Fruit fly (Drosophila melanogaster): ENCODE measurements around the gene Ccp84Aa.

Gene Ccp84Aa

DNA sequence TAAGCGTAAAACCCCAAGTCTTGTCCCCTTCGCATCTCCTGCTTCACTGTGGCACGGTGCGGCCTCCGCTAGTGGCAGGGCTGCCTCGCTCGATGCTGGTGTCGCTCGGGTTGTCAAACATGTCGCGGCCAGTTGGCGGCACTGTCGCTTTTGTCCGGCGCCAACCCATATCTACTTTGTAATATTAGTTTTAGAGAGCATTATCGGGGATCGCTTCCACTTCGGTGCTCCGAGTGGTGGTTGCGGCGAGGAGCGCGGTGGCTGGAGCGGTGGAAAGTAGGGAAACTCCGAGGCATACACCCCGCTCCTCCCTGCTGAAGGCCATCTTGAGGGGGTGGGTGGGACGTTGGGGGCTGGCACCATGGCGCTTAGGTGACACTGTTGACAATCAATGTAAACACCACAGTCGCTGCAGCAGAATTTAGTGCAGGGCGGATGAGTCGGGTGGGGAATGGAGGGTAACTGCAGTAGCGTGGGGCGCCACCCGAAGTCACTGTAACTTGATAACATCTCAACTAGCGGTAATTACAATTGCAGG is 38.7 kb upstream of the Ccp84Aa start:
- TF ChIP-seq CG16779 (tag; optimal IDR thresholded peaks at IDR 0.05) = no peak
- TF ChIP-seq dsx (GFP tag; optimal IDR thresholded peaks at IDR 0.05; ENCODE audit: poor library complexity, severe bottlenecking) = peak; percentile 50
- no peak for TF ChIP-seq CG8119 (GFP tag; IDR thresholded peaks at IDR 0.05)
- TF ChIP-seq fkh (GFP tag; optimal IDR thresholded peaks at IDR 0.05) = peak; percentile 87
- peak; percentile 25 for TF ChIP-seq Hr4 (GFP tag; optimal IDR thresholded peaks at IDR 0.05)
- TF ChIP-seq Ets21C (GFP tag; optimal IDR thresholded peaks at IDR 0.05) = no peak
- TF ChIP-seq CG6276 (GFP tag; optimal IDR thresholded peaks at IDR 0.05) = peak; percentile 23
- peak; percentile 11; the same call in 1 of the 2 replicates for TF ChIP-seq CG11294 (GFP tag; IDR thresholded peaks at IDR 0.05)

DNA sequence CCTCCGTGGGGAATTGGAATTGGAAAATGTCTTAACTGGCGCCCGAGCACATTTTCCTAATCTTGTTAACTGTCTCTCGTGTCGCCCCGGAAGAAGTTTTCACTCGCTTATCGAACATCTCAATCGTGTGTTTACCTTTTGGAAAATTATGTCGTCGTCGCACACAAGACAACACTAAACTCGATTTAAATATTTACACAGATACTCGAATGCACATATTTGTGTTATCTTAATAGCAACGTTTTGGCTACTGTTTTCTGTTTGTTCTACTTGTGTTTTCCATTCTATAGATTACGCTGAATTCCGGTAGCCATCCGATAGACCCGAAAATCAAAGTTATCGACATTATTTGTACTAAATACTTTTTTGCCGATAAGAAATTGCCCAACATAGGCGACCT is 36.6 kb upstream of the Ccp84Aa start:
- no peak for TF ChIP-seq CG8119 (GFP tag; IDR thresholded peaks at IDR 0.05)
- peak; percentile 88 for TF ChIP-seq fkh (GFP tag; optimal IDR thresholded peaks at IDR 0.05)

DNA sequence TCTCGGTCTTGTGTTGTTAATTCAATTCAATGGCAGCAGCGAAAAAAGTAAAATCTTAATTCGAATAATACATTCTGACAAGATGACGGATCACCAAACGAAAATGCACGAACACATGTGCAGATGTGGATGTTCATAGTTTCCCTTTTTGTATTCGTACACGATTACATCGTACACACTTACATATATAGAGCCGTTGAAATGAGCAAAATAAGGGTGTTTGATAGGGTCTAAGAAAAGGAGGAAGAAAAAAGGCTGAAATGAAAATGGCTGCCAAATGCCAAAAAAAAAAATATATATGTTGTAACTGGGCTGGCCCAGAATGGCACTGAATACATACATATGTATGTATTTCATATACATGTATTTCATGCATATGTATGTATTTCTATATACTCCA is 35.6 kb upstream of the Ccp84Aa start:
- TF ChIP-seq CG31627 (GFP tag; optimal IDR thresholded peaks at IDR 0.05) (no peak), Met (GFP tag; optimal IDR thresholded peaks at IDR 0.05) (no peak), vri (GFP tag; optimal IDR thresholded peaks at IDR 0.05) (no peak), CG32006 (GFP tag; optimal IDR thresholded peaks at IDR 0.05) (no peak), spab (GFP tag; optimal IDR thresholded peaks at IDR 0.05) (no peak), CG8119 (GFP tag; IDR thresholded peaks at IDR 0.05) (no peak)

DNA sequence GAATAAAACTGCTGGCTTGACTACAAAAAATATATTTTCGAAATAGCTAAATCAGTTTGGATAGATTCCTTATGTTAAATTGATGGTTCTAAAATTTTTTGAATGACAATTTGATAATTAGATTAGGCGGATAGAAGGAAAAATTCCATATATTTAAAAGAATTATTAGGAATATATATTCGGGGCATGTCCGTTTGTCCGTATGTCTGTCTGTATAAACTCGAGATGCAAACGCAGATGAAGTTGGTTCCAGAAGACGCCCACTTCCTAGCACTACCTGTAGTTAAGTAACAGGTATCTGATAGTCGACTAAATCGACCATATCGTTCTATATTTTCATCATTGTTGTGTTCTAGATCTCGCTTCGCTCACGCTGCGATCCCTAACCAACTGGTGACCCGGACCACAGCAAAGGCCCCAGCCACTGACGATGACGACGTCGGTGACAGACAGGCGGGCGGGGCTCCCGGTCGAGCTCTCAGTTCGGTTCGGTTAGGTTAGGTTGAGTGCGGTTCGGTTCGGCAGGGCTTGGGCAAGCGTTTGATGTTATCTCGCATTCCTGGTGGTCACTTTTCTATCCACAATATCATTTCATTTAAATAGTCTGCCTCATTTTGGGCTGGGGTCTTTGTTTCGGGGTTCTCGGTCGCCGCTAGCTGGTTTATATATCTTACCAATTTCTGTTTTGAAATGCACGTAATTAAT is 31.4 kb upstream of the Ccp84Aa start:
- no peak for TF ChIP-seq CG9139 (GFP tag; optimal IDR thresholded peaks at IDR 0.05)
- TF ChIP-seq svp (GFP tag) = peak; percentile 25

DNA sequence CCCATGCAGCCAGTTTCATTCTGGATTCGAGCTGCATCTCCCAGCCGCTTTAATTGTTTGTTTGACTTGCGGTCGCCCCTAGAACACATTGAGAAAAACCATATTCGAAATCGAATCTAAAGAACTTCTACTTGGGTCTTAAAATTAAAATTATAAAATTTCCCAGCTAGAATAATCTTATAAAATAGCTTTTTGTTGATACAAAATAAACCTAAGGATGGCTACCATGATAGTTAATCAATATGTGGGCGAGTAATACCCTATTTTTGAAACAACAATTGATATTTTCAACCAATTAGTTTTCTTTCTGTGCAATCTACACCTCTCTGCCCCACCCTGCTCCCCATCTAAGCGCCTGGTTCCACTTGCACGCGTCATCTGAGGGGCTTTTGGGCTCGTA is 29.3 kb upstream of the Ccp84Aa start:
- TF ChIP-seq CG3919 (GFP tag; optimal IDR thresholded peaks at IDR 0.05) (peak; percentile 23), Sox102F (GFP tag; optimal IDR thresholded peaks at IDR 0.05) (peak; percentile 14), OdsH (GFP tag; optimal IDR thresholded peaks at IDR 0.05) (peak; percentile 10), net (GFP tag; optimal IDR thresholded peaks at IDR 0.05) (no peak), Ets21C (GFP tag; optimal IDR thresholded peaks at IDR 0.05) (no peak), CG6276 (GFP tag; optimal IDR thresholded peaks at IDR 0.05) (no peak), CG32006 (GFP tag; optimal IDR thresholded peaks at IDR 0.05) (no peak), salr (GFP tag; optimal IDR thresholded peaks at IDR 0.05) (no peak), CG1621 (tag; optimal IDR thresholded peaks at IDR 0.05) (no peak), eg (GFP tag; IDR thresholded peaks at IDR 0.05) (no peak), CG3032 (tag; optimal IDR thresholded peaks at IDR 0.05) (peak; percentile 30), pdm3 (GFP tag; optimal IDR thresholded peaks at IDR 0.05) (no peak), vri (GFP tag; optimal IDR thresholded peaks at IDR 0.05) (no peak), CG9139 (GFP tag; optimal IDR thresholded peaks at IDR 0.05) (no peak), fkh (GFP tag; optimal IDR thresholded peaks at IDR 0.05) (no peak), Eip75B (GFP tag; optimal IDR thresholded peaks at IDR 0.05) (peak; percentile 3), fd85E (GFP tag; optimal IDR thresholded peaks at IDR 0.05) (no peak), CG6854 (GFP tag; optimal IDR thresholded peaks at IDR 0.05) (no peak), CG6163 (GFP tag; IDR thresholded peaks at IDR 0.05) (no peak), CG16779 (tag; optimal IDR thresholded peaks at IDR 0.05) (no peak), Met (GFP tag; optimal IDR thresholded peaks at IDR 0.05) (peak; percentile 46), CG8319 (GFP tag; optimal IDR thresholded peaks at IDR 0.05) (no peak), CG11902 (GFP tag; optimal IDR thresholded peaks at IDR 0.05) (no peak), Blimp-1 (GFP tag; optimal IDR thresholded peaks at IDR 0.05) (no peak), CG6792 (GFP tag; optimal IDR thresholded peaks at IDR 0.05) (peak; percentile 21), achi (GFP tag; optimal IDR thresholded peaks at IDR 0.05) (peak; percentile 19), CG34406 (GFP tag; optimal IDR thresholded peaks at IDR 0.05) (no peak), ss (GFP tag; optimal IDR thresholded peaks at IDR 0.05) (peak in 1 of 2 experiments; percentile 4), acj6 (GFP tag; optimal IDR thresholded peaks at IDR 0.05) (peak; percentile 18), CG11294 (GFP tag; IDR thresholded peaks at IDR 0.05) (no peak), Smox (GFP tag; optimal IDR thresholded peaks at IDR 0.05) (peak; percentile 15), CG10631 (GFP tag; optimal IDR thresholded peaks at IDR 0.05) (peak; percentile 38), Ets96B (tag; optimal IDR thresholded peaks at IDR 0.05) (no peak), fd59A (GFP tag; optimal IDR thresholded peaks at IDR 0.05) (no peak), topi (GFP tag; optimal IDR thresholded peaks at IDR 0.05) (peak; percentile 31)

Measured in whole organism, prepupa.